Worm (Caenorhabditis elegans) whole organism, L3 larva: Measurements from ENCODE around the gene txt-1.
A peak's percentile ranks its signal among the peaks of the same experiment; 100 is the strongest.

Experiments
- R02D3.7 ChIP-seq: fragments of 150-350 bp; optimal IDR thresholded peaks from 2 replicates; lab custom pipeline; 2014; ENCODE audit warnings: missing biosample characterization, missing genetic modification characterization
- ZK546.5 ChIP-seq: sonication (generic microtip); optimal IDR thresholded peaks from 2 replicates; lab custom pipeline; 2017; ENCODE audit warnings: missing biosample characterization, missing genetic modification characterization
- ama-1 ChIP-seq: fragments of 150-350 bp; optimal IDR thresholded peaks from 2 replicates; lab custom pipeline; 2018
- ceh-16 ChIP-seq: sonication (generic microtip); optimal IDR thresholded peaks from 2 replicates; lab custom pipeline; 2017; ENCODE audit warnings: missing biosample characterization, missing genetic modification characterization
- ceh-28 ChIP-seq: fragments of 150-350 bp; optimal IDR thresholded peaks from 2 replicates; lab custom pipeline; 2014; ENCODE audit warnings: missing biosample characterization, missing genetic modification reagents, missing genetic modification characterization
- ceh-82 ChIP-seq: fragments of 150-350 bp; optimal IDR thresholded peaks from 2 replicates; lab custom pipeline; 2014; ENCODE audit warnings: missing biosample characterization, missing genetic modification characterization
- daf-12 ChIP-seq: fragments of 150-350 bp; optimal IDR thresholded peaks from 2 replicates; lab custom pipeline; 2014; ENCODE audit warnings: missing biosample characterization, missing genetic modification reagents, missing genetic modification characterization
- egl-27 ChIP-seq: sonication (generic microtip); optimal IDR thresholded peaks from 4 replicates; lab custom pipeline; 2017; ENCODE audit warnings: missing biosample characterization, missing genetic modification reagents, missing genetic modification characterization
- egl-5 ChIP-seq: fragments of 150-350 bp; optimal IDR thresholded peaks from 2 replicates; lab custom pipeline; 2017; ENCODE audit warnings: missing biosample characterization, missing genetic modification reagents, missing genetic modification characterization, inconsistent platforms
- elt-2 ChIP-seq: sonication (generic microtip); optimal IDR thresholded peaks from 2 replicates; lab custom pipeline; 2016; ENCODE audit warnings: missing genetic modification reagents, mild to moderate bottlenecking, missing genetic modification characterization, missing compliant biosample characterization
- elt-3 ChIP-seq, 3 experiments: fragments of 150-350 bp in 1 of 3; sonication (generic microtip) in 2 of 3; optimal IDR thresholded peaks; 2 replicates in 2 of 3; 4 replicates in 1 of 3; lab custom pipeline; 2014 to 2017; ENCODE audit warnings: missing biosample characterization in 3 of 3, missing genetic modification characterization in 3 of 3
- fkh-10 ChIP-seq: sonication (generic microtip); optimal IDR thresholded peaks from 2 replicates; lab custom pipeline; 2017; ENCODE audit warnings: missing biosample characterization, missing genetic modification reagents, missing genetic modification characterization
- fos-1 ChIP-seq: fragments of 150-350 bp; optimal IDR thresholded peaks from 2 replicates; lab custom pipeline; 2014; ENCODE audit warnings: missing biosample characterization, missing genetic modification characterization
- hmg-11 ChIP-seq: sonication (generic microtip); optimal IDR thresholded peaks from 2 replicates; lab custom pipeline; 2016; ENCODE audit warnings: missing genetic modification characterization, missing compliant biosample characterization
- jun-1 ChIP-seq: fragments of 150-350 bp; optimal IDR thresholded peaks from 2 replicates; lab custom pipeline; 2014; ENCODE audit warnings: missing biosample characterization, missing genetic modification reagents, missing genetic modification characterization
- lin-15B ChIP-seq: fragments of 150-350 bp; optimal IDR thresholded peaks from 2 replicates; lab custom pipeline; 2014; ENCODE audit warnings: missing biosample characterization, missing genetic modification characterization
- lsy-12 ChIP-seq: sonication (generic microtip); optimal IDR thresholded peaks from 2 replicates; lab custom pipeline; 2016; ENCODE audit warnings: mild to moderate bottlenecking, missing genetic modification characterization, missing compliant biosample characterization
- mdl-1 ChIP-seq: fragments of 150-350 bp; optimal IDR thresholded peaks from 2 replicates; lab custom pipeline; 2014; ENCODE audit warnings: missing biosample characterization, missing genetic modification characterization
- nhr-11 ChIP-seq: fragments of 150-350 bp; optimal IDR thresholded peaks from 2 replicates; lab custom pipeline; 2014; ENCODE audit warnings: missing biosample characterization, missing genetic modification characterization
- nhr-12 ChIP-seq: fragments of 150-350 bp; optimal IDR thresholded peaks from 2 replicates; lab custom pipeline; 2014; ENCODE audit warnings: missing biosample characterization, missing genetic modification characterization
- nhr-23 ChIP-seq: fragments of 150-350 bp; optimal IDR thresholded peaks from 2 replicates; lab custom pipeline; 2014; ENCODE audit warnings: missing biosample characterization, missing genetic modification reagents, missing genetic modification characterization
- nhr-237 ChIP-seq: fragments of 150-350 bp; optimal IDR thresholded peaks from 2 replicates; lab custom pipeline; 2014; ENCODE audit warnings: missing biosample characterization, missing genetic modification characterization
- nhr-25 ChIP-seq: sonication (generic microtip); optimal IDR thresholded peaks from 2 replicates; lab custom pipeline; 2017; ENCODE audit warnings: missing biosample characterization, missing genetic modification characterization
- nhr-28 ChIP-seq: fragments of 150-350 bp; optimal IDR thresholded peaks from 2 replicates; lab custom pipeline; 2014; ENCODE audit warnings: missing biosample characterization, missing genetic modification characterization
- nhr-43 ChIP-seq: sonication (generic microtip); optimal IDR thresholded peaks from 2 replicates; lab custom pipeline; 2016; ENCODE audit warnings: mild to moderate bottlenecking, missing genetic modification characterization, missing compliant biosample characterization; ENCODE audit not compliant: poor library complexity, severe bottlenecking
- nhr-67 ChIP-seq: fragments of 150-350 bp; optimal IDR thresholded peaks from 2 replicates; lab custom pipeline; 2014; ENCODE audit warnings: missing biosample characterization, missing genetic modification characterization
- nhr-76 ChIP-seq: fragments of 150-350 bp; sonication (generic microtip); optimal IDR thresholded peaks from 5 replicates; lab custom pipeline; 2014; ENCODE audit warnings: missing biosample characterization, missing genetic modification characterization
- nhr-77 ChIP-seq: fragments of 150-350 bp; optimal IDR thresholded peaks from 2 replicates; lab custom pipeline; 2014; ENCODE audit warnings: missing biosample characterization, missing genetic modification characterization
- pha-4 ChIP-seq: fragments of 150-350 bp; optimal IDR thresholded peaks from 2 replicates; lab custom pipeline; 2014; ENCODE audit warnings: missing biosample characterization, missing genetic modification reagents, missing genetic modification characterization
- pqm-1 ChIP-seq: fragments of 150-350 bp; optimal IDR thresholded peaks from 2 replicates; lab custom pipeline; 2017; ENCODE audit warnings: missing biosample characterization, missing genetic modification characterization, inconsistent platforms
- sea-2 ChIP-seq: fragments of 150-350 bp; sonication (generic microtip); optimal IDR thresholded peaks from 4 replicates; lab custom pipeline; 2014; ENCODE audit warnings: missing biosample characterization, missing genetic modification reagents, missing genetic modification characterization
- skn-1 ChIP-seq: fragments of 150-350 bp; optimal IDR thresholded peaks from 2 replicates; lab custom pipeline; 2014; ENCODE audit warnings: missing biosample characterization, missing genetic modification characterization
- unc-39 ChIP-seq: sonication (generic microtip); optimal IDR thresholded peaks from 4 replicates; lab custom pipeline; 2017; ENCODE audit warnings: missing biosample characterization, missing genetic modification characterization
- ztf-11 ChIP-seq: fragments of 150-350 bp; optimal IDR thresholded peaks from 2 replicates; lab custom pipeline; 2014; ENCODE audit warnings: missing biosample characterization, missing genetic modification characterization
- ztf-4 ChIP-seq: fragments of 150-350 bp; optimal IDR thresholded peaks from 2 replicates; lab custom pipeline; 2014; ENCODE audit warnings: missing biosample characterization, missing genetic modification characterization

txt-1 gene

ce11 chrII:111267-111666, 5.3 kb downstream of the txt-1 start, which contains the start of gene C50D2.1:
TSS of gene C50D2.1 (plus strand) at chrII:111567.
- TF ChIP-seq nhr-25 (tag; lab: Kevin White, UChicago), result no peak
- no peak for TF ChIP-seq skn-1 (tag; lab: Kevin White, UChicago)
- no peak for TF ChIP-seq ztf-4 (tag; lab: Kevin White, UChicago)
- TF ChIP-seq elt-3 (tag; optimal IDR thresholded peaks at IDR 0.05; lab: Kevin White, UChicago), result no peak
- TF ChIP-seq ceh-16 (tag; lab: Kevin White, UChicago), result no peak
- no peak for TF ChIP-seq nhr-77 (tag; lab: Kevin White, UChicago)
- no peak for TF ChIP-seq egl-27 (tag; lab: Kevin White, UChicago)
- no peak for TF ChIP-seq hmg-11
- no peak for TF ChIP-seq pha-4 (tag; lab: Kevin White, UChicago)
- TF ChIP-seq nhr-43, result no peak
- TF ChIP-seq egl-5 (tag; lab: Kevin White, UChicago), result no peak
- TF ChIP-seq lsy-12, result no peak
- TF ChIP-seq nhr-76 (tag; lab: Kevin White, UChicago), result no peak
- no peak for TF ChIP-seq jun-1 (tag; lab: Kevin White, UChicago)
- no peak for TF ChIP-seq ztf-11 (tag; lab: Kevin White, UChicago)

DNA sequence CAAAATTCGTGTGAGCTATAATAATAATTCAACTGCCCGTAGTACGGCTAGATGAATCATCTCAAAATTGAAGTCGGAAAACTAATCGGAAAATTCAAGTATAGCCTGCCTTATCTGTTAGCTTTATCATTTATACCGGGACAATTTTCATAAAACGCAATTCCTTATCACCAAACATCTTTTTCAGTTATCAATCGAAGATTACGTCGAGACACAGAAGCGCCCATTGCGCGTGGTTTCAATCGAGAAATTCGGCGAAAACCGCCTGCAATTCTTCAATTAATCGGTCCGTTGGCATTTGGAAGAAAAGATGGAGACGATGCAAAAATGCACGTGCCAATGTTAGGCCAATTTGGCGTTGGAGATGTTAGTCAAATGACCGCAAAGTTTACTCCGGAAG, 6.2 kb downstream of the txt-1 start:
- TF ChIP-seq ceh-16 (tag; lab: Kevin White, UChicago) (no peak), elt-2 (tag; lab: Kevin White, UChicago) (peak; percentile 15), egl-5 (tag; lab: Kevin White, UChicago) (no peak), nhr-25 (tag; lab: Kevin White, UChicago) (peak; percentile 22)

- TF ChIP-seq unc-39, result no peak
- no peak for TF ChIP-seq ztf-11 (tag; lab: Kevin White, UChicago)
- no peak for TF ChIP-seq ztf-4 (tag; lab: Kevin White, UChicago)
- TF ChIP-seq skn-1 (tag; lab: Kevin White, UChicago), result no peak
- no peak for TF ChIP-seq mdl-1 (tag; lab: Kevin White, UChicago)
- TF ChIP-seq nhr-67, result no peak
- TF ChIP-seq elt-3 (tag; optimal IDR thresholded peaks at IDR 0.05; lab: Kevin White, UChicago), result no peak
- TF ChIP-seq jun-1 (tag; lab: Kevin White, UChicago), result no peak
- TF ChIP-seq nhr-28 (tag; lab: Kevin White, UChicago), result no peak
- TF ChIP-seq sea-2 (GFP tag; lab: Kevin White, UChicago), result no peak
- TF ChIP-seq daf-12, result no peak
- no peak for TF ChIP-seq nhr-43
- TF ChIP-seq nhr-23 (tag; lab: Kevin White, UChicago), result no peak
- no peak for TF ChIP-seq fkh-10 (GFP tag; lab: Kevin White, UChicago)
These were observed 10.9 kb downstream of the txt-1 start, which contains the start of gene srt-54 for ce11 chrII:116916-117315. TSS of gene srt-54 (plus strand) at chrII:117216.

DNA sequence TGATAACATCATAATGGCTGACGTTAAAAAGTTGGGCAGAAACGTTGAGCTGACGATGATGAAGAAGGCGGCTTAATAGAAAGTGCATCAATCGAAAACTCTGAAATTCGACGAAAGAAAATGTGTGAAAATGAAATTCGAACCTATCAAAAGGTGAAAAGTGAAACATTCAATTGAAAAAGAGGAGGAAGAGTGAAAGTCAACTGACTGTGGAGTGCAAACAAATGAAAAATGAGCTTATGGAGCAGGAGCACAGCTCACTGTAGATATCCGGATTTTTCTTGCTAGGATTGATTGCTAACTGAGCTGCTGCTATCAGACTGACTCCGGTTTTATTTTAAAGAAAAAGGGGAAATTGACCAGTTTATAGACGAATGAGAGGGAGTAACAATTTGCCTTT, 15.1 kb downstream of the txt-1 start, which contains the start of gene K10B4.3:
TSS of gene K10B4.3 (minus strand) at position 101 of the 400 bp plus-strand sequence.
- no peak for TF ChIP-seq ceh-28 (tag; lab: Kevin White, UChicago)
- TF ChIP-seq ceh-82, result no peak
- TF ChIP-seq ztf-4 (tag; lab: Kevin White, UChicago), result no peak
- no peak for TF ChIP-seq pqm-1 (tag; lab: Kevin White, UChicago)
- TF ChIP-seq elt-3 (tag; optimal IDR thresholded peaks at IDR 0.05; lab: Kevin White, UChicago), result no peak
- TF ChIP-seq ZK546.5 (tag; lab: Kevin White, UChicago), result no peak
- TF ChIP-seq nhr-237 (tag; lab: Kevin White, UChicago), result no peak
- no peak for TF ChIP-seq egl-5 (tag; lab: Kevin White, UChicago)
- TF ChIP-seq lin-15B (tag; lab: Kevin White, UChicago), result no peak
- TF ChIP-seq nhr-77 (tag; lab: Kevin White, UChicago), result no peak
- no peak for TF ChIP-seq fos-1 (tag; lab: Kevin White, UChicago)
- TF ChIP-seq skn-1 (tag; lab: Kevin White, UChicago), result no peak
- TF ChIP-seq unc-39, result no peak
- no peak for TF ChIP-seq R02D3.7
- TF ChIP-seq hmg-11, result no peak
- no peak for TF ChIP-seq sea-2 (GFP tag; lab: Kevin White, UChicago)
- TF ChIP-seq ama-1 (lab: Kevin White, UChicago), result no peak

ce11 chrII:122008-122407, 16.0 kb downstream of the txt-1 start:
- TF ChIP-seq mdl-1 (tag; lab: Kevin White, UChicago) (no peak), unc-39 (no peak), nhr-76 (tag; lab: Kevin White, UChicago) (no peak), daf-12 (no peak), ZK546.5 (tag; lab: Kevin White, UChicago) (no peak), ceh-28 (tag; lab: Kevin White, UChicago) (no peak), pha-4 (tag; lab: Kevin White, UChicago) (peak; percentile 26), nhr-25 (tag; lab: Kevin White, UChicago) (peak; percentile 86), ztf-4 (tag; lab: Kevin White, UChicago) (no peak), elt-2 (tag; lab: Kevin White, UChicago) (no peak), nhr-12 (tag; lab: Kevin White, UChicago) (no peak), hmg-11 (peak; percentile 35), nhr-77 (tag; lab: Kevin White, UChicago) (no peak), nhr-11 (no peak), elt-3 (tag; optimal IDR thresholded peaks at IDR 0.05; lab: Kevin White, UChicago) (no peak)
- TF ChIP-seq, all 47 proteins: peak for 3
